Worm (Caenorhabditis elegans) whole organism, L2 larva: ENCODE measurements around the gene ccep-97.

ENCODE experiments used
- egl-27 ChIP-seq: sonication (generic microtip); optimal IDR thresholded peaks from 3 replicates; lab custom pipeline; 2017; ENCODE audit warnings: missing biosample characterization, missing genetic modification reagents, missing genetic modification characterization
- unc-39 ChIP-seq: fragments of 150-350 bp; optimal IDR thresholded peaks from 2 replicates; lab custom pipeline; 2014; ENCODE audit warnings: missing biosample characterization, missing genetic modification characterization

DNA sequence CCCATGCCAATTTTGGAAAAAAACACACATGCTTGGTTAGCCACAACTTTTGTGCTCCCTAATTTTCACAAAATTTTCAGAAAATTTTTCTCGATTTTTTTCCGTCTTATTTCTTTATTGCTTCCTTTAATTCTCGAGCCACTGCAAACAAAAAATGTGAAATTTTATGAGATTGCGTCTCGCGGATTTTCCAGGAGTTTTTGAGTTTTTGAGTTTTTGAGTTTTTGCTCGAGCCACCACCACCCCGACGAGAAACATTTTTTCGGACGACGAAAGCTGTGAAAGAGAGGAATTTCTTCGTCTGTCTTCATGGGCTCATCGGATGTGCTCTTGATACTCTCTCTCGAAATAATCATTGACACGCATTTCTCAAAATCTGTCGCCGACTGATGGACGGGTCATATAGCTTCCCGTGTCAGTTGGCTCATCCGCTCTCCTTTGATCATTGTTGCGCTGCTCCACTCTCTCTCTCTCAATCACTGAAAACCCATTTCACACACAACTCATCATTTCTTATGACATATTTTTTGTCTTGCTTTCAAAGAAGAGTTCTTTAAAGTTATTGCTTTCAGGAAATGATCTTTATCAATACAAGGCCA lies 41.0 kb downstream of the ccep-97 start, which contains the start of gene C18G1.1:
- no peak for TF ChIP-seq unc-39
- TF ChIP-seq egl-27: no peak
